Worm (Caenorhabditis elegans) whole organism, mixed stage, embryonic: ENCODE measurements around the gene ZK829.3.

Experiments
- M03D4.4 ChIP-seq: sonication (generic microtip); optimal IDR thresholded peaks from 2 replicates; lab custom pipeline; 2017; ENCODE audit warnings: mild to moderate bottlenecking, missing genetic modification characterization, missing compliant biosample characterization
- bed-3 ChIP-seq: fragments of 200-800 bp; sonication (Bioruptor generic); optimal IDR thresholded peaks from 3 replicates; lab custom pipeline; 2018; ENCODE audit warnings: mild to moderate bottlenecking, missing genetic modification characterization, moderate library complexity, missing compliant biosample characterization
- blmp-1 ChIP-seq: fragments of 150-350 bp; optimal IDR thresholded peaks from 2 replicates; lab custom pipeline; 2014; ENCODE audit warnings: missing biosample characterization, missing genetic modification characterization
- ceh-39 ChIP-seq: fragments of 150-350 bp; optimal IDR thresholded peaks from 2 replicates; lab custom pipeline; 2014; ENCODE audit warnings: missing biosample characterization, missing genetic modification characterization
- ceh-43 ChIP-seq: fragments of 200-800 bp; sonication (Bioruptor generic); optimal IDR thresholded peaks from 2 replicates; lab custom pipeline; 2018; ENCODE audit warnings: mild to moderate bottlenecking, missing genetic modification characterization, moderate library complexity, missing compliant biosample characterization
- ceh-83 ChIP-seq: fragments of 200-800 bp; sonication (Bioruptor generic); optimal IDR thresholded peaks from 2 replicates; lab custom pipeline; 2018; ENCODE audit warnings: mild to moderate bottlenecking, missing genetic modification characterization, missing compliant biosample characterization
- ces-1 ChIP-seq: fragments of 150-350 bp; optimal IDR thresholded peaks from 2 replicates; lab custom pipeline; 2014; ENCODE audit warnings: missing biosample characterization, missing genetic modification reagents, missing genetic modification characterization
- cnd-1 ChIP-seq: fragments of 200-800 bp; sonication (Bioruptor generic); optimal IDR thresholded peaks from 2 replicates; lab custom pipeline; 2018; ENCODE audit warnings: mild to moderate bottlenecking, missing genetic modification characterization, missing compliant biosample characterization
- drap-1 ChIP-seq: fragments of 200-800 bp; sonication (Bioruptor generic); optimal IDR thresholded peaks from 3 replicates; lab custom pipeline; 2018; ENCODE audit warnings: mild to moderate bottlenecking, missing genetic modification characterization, missing compliant biosample characterization
- elt-1 ChIP-seq: sonication (generic microtip); optimal IDR thresholded peaks from 2 replicates; lab custom pipeline; 2017; ENCODE audit warnings: missing genetic modification characterization, mild to moderate bottlenecking, missing compliant biosample characterization, antibody characterized with exemption, moderate library complexity, borderline replicate concordance; ENCODE audit not compliant: insufficient read depth
- flh-1 ChIP-seq: fragments of 200-800 bp; sonication (Bioruptor generic); optimal IDR thresholded peaks from 2 replicates; lab custom pipeline; 2018; ENCODE audit warnings: mild to moderate bottlenecking, missing genetic modification characterization, moderate library complexity, missing compliant biosample characterization
- ham-2 ChIP-seq: fragments of 200-800 bp; sonication (Bioruptor generic); optimal IDR thresholded peaks from 2 replicates; lab custom pipeline; 2018; ENCODE audit warnings: mild to moderate bottlenecking, missing genetic modification characterization, missing compliant biosample characterization
- hlh-1 ChIP-seq: fragments of 150-350 bp; optimal IDR thresholded peaks from 2 replicates; lab custom pipeline; 2014; ENCODE audit warnings: missing biosample characterization, missing genetic modification reagents, missing genetic modification characterization
- lin-13 ChIP-seq: fragments of 150-350 bp; optimal IDR thresholded peaks from 2 replicates; lab custom pipeline; 2014; ENCODE audit warnings: missing biosample characterization, missing genetic modification characterization
- lin-32 ChIP-seq: fragments of 200-800 bp; sonication (Bioruptor generic); optimal IDR thresholded peaks from 2 replicates; lab custom pipeline; 2018; ENCODE audit warnings: mild to moderate bottlenecking, missing genetic modification characterization, missing compliant biosample characterization
- lsy-2 ChIP-seq: fragments of 150-350 bp; optimal IDR thresholded peaks from 2 replicates; lab custom pipeline; 2014; ENCODE audit warnings: missing biosample characterization, missing genetic modification characterization
- mab-5 ChIP-seq: fragments of 150-350 bp; optimal IDR thresholded peaks from 2 replicates; lab custom pipeline; 2014; ENCODE audit warnings: missing biosample characterization, missing genetic modification characterization
- mep-1 ChIP-seq: fragments of 150-350 bp; optimal IDR thresholded peaks from 2 replicates; lab custom pipeline; 2017; ENCODE audit warnings: missing biosample characterization, missing genetic modification reagents, missing genetic modification characterization, inconsistent platforms
- mls-2 ChIP-seq: sonication (generic microtip); optimal IDR thresholded peaks from 2 replicates; lab custom pipeline; 2016; ENCODE audit warnings: mild to moderate bottlenecking, missing genetic modification characterization, moderate library complexity, missing compliant biosample characterization
- nhr-12 ChIP-seq: fragments of 150-350 bp; optimal IDR thresholded peaks from 2 replicates; lab custom pipeline; 2014; ENCODE audit warnings: missing biosample characterization, missing genetic modification characterization
- nhr-237 ChIP-seq: fragments of 150-350 bp; optimal IDR thresholded peaks from 2 replicates; lab custom pipeline; 2014; ENCODE audit warnings: missing biosample characterization, missing genetic modification characterization
- nhr-28 ChIP-seq: fragments of 150-350 bp; optimal IDR thresholded peaks from 2 replicates; lab custom pipeline; 2014; ENCODE audit warnings: missing biosample characterization, missing genetic modification characterization
- nhr-76 ChIP-seq: sonication (generic microtip); optimal IDR thresholded peaks from 2 replicates; lab custom pipeline; 2017; ENCODE audit warnings: missing biosample characterization, missing genetic modification characterization
- pha-4 ChIP-seq: fragments of 150-350 bp; optimal IDR thresholded peaks from 2 replicates; lab custom pipeline; 2018; ENCODE audit warnings: missing biosample characterization, missing genetic modification reagents, missing genetic modification characterization
- sem-2 ChIP-seq: fragments of 200-800 bp; sonication (Bioruptor generic); optimal IDR thresholded peaks from 2 replicates; lab custom pipeline; 2018; ENCODE audit warnings: mild to moderate bottlenecking, missing genetic modification characterization, missing compliant biosample characterization
- snpc-4 ChIP-seq: fragments of 150-350 bp; optimal IDR thresholded peaks from 2 replicates; lab custom pipeline; 2014; ENCODE audit warnings: missing biosample characterization, missing genetic modification characterization
- sptf-1 ChIP-seq: sonication (generic microtip); optimal IDR thresholded peaks from 2 replicates; lab custom pipeline; 2017; ENCODE audit warnings: mild to moderate bottlenecking, missing genetic modification characterization, moderate library complexity, missing compliant biosample characterization
- tbx-8 ChIP-seq: fragments of 200-800 bp; sonication (Bioruptor generic); optimal IDR thresholded peaks from 2 replicates; lab custom pipeline; 2018; ENCODE audit warnings: mild to moderate bottlenecking, missing genetic modification characterization, moderate library complexity, missing compliant biosample characterization
- unc-120 ChIP-seq: sonication (generic microtip); optimal IDR thresholded peaks from 2 replicates; lab custom pipeline; 2017; ENCODE audit warnings: missing genetic modification characterization, missing compliant biosample characterization; ENCODE audit not compliant: poor library complexity, severe bottlenecking
- unc-39 ChIP-seq: fragments of 150-350 bp; optimal IDR thresholded peaks from 2 replicates; lab custom pipeline; 2014; ENCODE audit warnings: missing biosample characterization, missing genetic modification characterization
- unc-62 ChIP-seq: fragments of 150-350 bp; optimal IDR thresholded peaks from 2 replicates; lab custom pipeline; 2014; ENCODE audit warnings: missing biosample characterization, missing genetic modification reagents, missing genetic modification characterization
- zip-8 ChIP-seq: fragments of 150-350 bp; optimal IDR thresholded peaks from 2 replicates; lab custom pipeline; 2014; ENCODE audit warnings: missing biosample characterization, missing genetic modification characterization
- ztf-11 ChIP-seq: fragments of 150-350 bp; optimal IDR thresholded peaks from 2 replicates; lab custom pipeline; 2014; ENCODE audit warnings: missing biosample characterization, missing genetic modification characterization

The ZK829.3 gene

DNA sequence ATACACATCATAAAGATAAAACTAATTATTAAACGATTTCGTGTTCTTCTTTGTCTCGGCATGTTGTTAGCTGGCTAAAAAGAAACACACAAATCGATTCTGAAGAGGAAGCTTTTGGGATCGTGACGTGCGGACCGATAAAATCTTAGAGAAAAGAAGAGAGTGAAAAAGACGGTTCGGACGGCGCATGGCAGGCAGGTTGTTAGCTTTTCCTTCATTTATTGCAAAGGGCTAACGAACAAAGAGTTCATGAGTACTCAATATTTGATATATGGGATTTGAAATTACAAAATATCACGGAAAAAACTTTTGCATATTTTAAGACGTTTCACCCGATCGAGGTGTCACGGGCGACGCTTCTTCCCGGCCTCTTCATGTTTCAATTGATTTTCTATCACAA lies at the start of gene ZK829.3:
TSS of gene ZK829.3 (minus strand) at position 101 of the 400 bp plus-strand sequence.
- TF ChIP-seq unc-120 (no peak), cnd-1 (tag; lab: Kevin White, UChicago) (no peak), unc-62 (GFP tag; lab: Kevin White, UChicago) (no peak), ham-2 (GFP tag; lab: Kevin White, UChicago) (no peak), ces-1 (GFP tag; lab: Kevin White, UChicago) (no peak), sem-2 (no peak), ceh-39 (tag; lab: Kevin White, UChicago) (no peak), drap-1 (GFP tag; lab: Kevin White, UChicago) (no peak), nhr-12 (tag; lab: Kevin White, UChicago) (no peak), zip-8 (tag; lab: Kevin White, UChicago) (no peak), sptf-1 (tag; lab: Kevin White, UChicago) (no peak), lin-13 (tag; lab: Kevin White, UChicago) (no peak)
- TF ChIP-seq, all 35 proteins: peak for 0

DNA sequence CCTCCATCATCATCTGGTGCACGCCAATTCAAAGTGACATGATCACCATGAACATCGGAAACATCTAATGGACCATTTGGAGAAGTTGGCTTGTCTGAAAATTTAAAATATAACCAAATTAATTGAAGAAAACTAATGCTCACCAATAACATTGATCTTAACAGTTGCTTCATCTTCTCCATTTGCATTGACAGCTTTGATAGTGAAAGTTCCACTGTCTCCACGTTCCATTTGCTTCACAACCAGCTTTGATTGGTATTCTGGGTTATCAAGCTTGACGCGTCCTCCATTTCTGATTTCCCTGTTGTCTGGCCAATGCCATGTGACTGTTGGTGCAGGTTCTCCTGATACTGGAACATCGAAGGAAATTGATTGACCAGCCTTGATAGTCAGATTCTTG lies 40.9 kb upstream of the ZK829.3 start:
- TF ChIP-seq ceh-43 (GFP tag; lab: Kevin White, UChicago): no peak
- TF ChIP-seq nhr-76: no peak
- no peak for TF ChIP-seq nhr-12 (tag; lab: Kevin White, UChicago)
- no peak for TF ChIP-seq lin-13 (tag; lab: Kevin White, UChicago)
- TF ChIP-seq mls-2 (tag; lab: Kevin White, UChicago): no peak
- TF ChIP-seq ham-2 (GFP tag; lab: Kevin White, UChicago): no peak
- TF ChIP-seq elt-1: no peak
- TF ChIP-seq ztf-11 (tag; lab: Kevin White, UChicago): no peak
- TF ChIP-seq mab-5: no peak
- TF ChIP-seq, all 35 proteins: peak for 0

DNA sequence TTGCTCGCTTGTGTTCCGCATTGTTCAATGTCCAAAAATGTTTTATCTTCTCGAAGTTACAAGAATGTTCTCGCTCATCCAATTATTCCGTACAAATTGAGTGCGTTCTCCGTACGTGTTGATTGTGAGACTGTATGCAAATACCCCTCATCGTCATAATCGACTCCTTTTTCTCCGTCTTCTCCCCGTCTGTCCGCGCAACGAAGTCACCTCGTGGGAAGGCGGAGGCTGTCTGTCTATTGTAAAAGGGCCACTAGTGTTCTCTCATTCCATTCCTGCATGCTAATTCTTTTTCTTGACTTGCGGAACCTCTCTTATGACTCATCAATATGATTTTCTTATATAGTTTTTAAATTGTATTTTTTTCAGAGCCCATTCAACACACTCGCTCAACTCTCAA lies 24.6 kb upstream of the ZK829.3 start, which contains the start of gene ZK829.9:
TSS of gene ZK829.9 (plus strand) at position 364 of the 400 bp plus-strand sequence.
- TF ChIP-seq blmp-1 (tag; lab: Kevin White, UChicago) (no peak), flh-1 (GFP tag; lab: Kevin White, UChicago) (no peak), mls-2 (tag; lab: Kevin White, UChicago) (no peak), lin-32 (GFP tag; lab: Kevin White, UChicago) (no peak), nhr-12 (tag; lab: Kevin White, UChicago) (no peak), unc-39 (tag; lab: Kevin White, UChicago) (no peak), bed-3 (GFP tag; lab: Kevin White, UChicago) (no peak)

DNA sequence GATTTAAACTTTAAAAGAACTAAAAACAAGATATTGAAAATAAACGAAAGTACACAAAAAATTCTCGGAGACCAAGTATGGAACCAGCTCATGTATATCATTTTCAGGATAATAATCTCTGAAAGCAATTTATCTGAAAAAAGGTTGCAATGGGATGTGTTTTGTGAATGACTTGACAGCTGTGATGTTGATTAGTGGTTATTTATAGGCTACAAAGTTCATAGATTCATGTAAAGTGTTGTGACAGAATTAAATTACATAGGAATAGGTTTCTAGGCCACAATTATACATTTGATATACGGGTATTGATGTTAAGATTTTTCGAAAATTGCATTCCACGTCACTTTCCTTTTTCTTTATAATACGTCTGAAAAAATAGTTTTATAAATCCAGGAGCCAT lies 19.8 kb upstream of the ZK829.3 start, which contains the start of gene srj-1:
TSS of gene srj-1 (minus strand) at position 101 of the 400 bp plus-strand sequence.
- no peak for TF ChIP-seq pha-4
- TF ChIP-seq unc-120: no peak
- no peak for TF ChIP-seq lin-13 (tag; lab: Kevin White, UChicago)
- TF ChIP-seq M03D4.4: no peak
- TF ChIP-seq mep-1 (tag; lab: Kevin White, UChicago): no peak
- TF ChIP-seq nhr-28 (tag; lab: Kevin White, UChicago): no peak
- TF ChIP-seq ces-1 (GFP tag; lab: Kevin White, UChicago): no peak
- no peak for TF ChIP-seq tbx-8 (GFP tag; lab: Kevin White, UChicago)
- TF ChIP-seq cnd-1 (tag; lab: Kevin White, UChicago): no peak
- TF ChIP-seq mab-5: no peak
- TF ChIP-seq ztf-11 (tag; lab: Kevin White, UChicago): no peak
- TF ChIP-seq ceh-83: no peak

DNA sequence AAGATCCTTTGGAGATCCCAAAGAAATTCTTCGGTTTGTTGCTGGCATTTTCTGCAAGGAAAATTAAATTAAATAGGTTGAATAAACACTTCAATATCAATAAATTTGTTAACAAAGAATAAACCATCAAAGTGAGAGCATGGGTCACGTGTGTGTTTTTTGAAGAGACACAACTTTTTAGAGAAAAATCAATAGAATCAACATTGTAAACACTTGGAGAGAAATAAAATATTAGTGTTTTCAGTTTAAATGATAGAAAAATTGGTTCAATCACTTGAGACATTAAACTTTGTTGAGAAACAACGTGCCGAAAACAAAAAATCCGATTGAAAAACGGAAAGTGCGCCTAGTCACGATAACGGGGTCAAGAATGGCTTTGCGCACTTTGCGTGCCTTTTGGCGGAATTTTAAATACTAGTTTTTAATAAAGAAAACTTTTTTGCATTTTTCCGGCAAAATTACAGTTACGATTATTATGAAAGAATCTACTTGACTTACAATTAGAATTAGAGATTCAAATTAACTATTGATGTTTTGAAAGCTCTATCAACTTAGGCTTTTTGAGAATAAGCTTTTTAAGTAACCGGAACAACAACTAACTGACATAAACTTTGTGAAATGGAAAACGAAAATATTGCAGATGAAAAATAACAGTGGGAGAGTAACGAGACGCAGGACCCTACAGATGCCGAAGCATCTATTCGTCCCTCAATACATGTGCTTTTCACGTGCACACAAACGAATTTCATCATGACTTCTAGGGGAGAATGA lies 16.1 kb upstream of the ZK829.3 start, which contains the start of gene ZK829.7:
TSS of gene ZK829.7 (minus strand) at position 51 of the 771 bp plus-strand sequence.
- TF ChIP-seq pha-4: peak; percentile 81
- TF ChIP-seq mls-2 (tag; lab: Kevin White, UChicago): no peak
- no peak for TF ChIP-seq drap-1 (GFP tag; lab: Kevin White, UChicago)
- peak; percentile 5 for TF ChIP-seq ces-1 (GFP tag; lab: Kevin White, UChicago)
- TF ChIP-seq ceh-43 (GFP tag; lab: Kevin White, UChicago): no peak
- TF ChIP-seq lin-13 (tag; lab: Kevin White, UChicago): peak; percentile 58
- TF ChIP-seq snpc-4 (tag; lab: Kevin White, UChicago): no peak
- TF ChIP-seq mep-1 (tag; lab: Kevin White, UChicago): peak; percentile 44
- TF ChIP-seq nhr-237 (tag; lab: Kevin White, UChicago): peak; percentile 44
- TF ChIP-seq ceh-39 (tag; lab: Kevin White, UChicago): peak; percentile 46
- no peak for TF ChIP-seq unc-39 (tag; lab: Kevin White, UChicago)
- peak; percentile 20 for TF ChIP-seq hlh-1 (tag; lab: Kevin White, UChicago)
- no peak for TF ChIP-seq mab-5
- TF ChIP-seq zip-8 (tag; lab: Kevin White, UChicago): no peak
- TF ChIP-seq elt-1: no peak
- TF ChIP-seq bed-3 (GFP tag; lab: Kevin White, UChicago): no peak
- TF ChIP-seq tbx-8 (GFP tag; lab: Kevin White, UChicago): no peak
- peak; percentile 68 for TF ChIP-seq lsy-2 (tag; lab: Kevin White, UChicago)
